Fruit fly (Drosophila melanogaster): ENCODE measurements around the gene RnpS1.
A peak's percentile ranks its signal among the peaks of the same experiment; 100 is the strongest.

The RnpS1 gene

dm6 chr3R:9551659-9552435 lies at the start of gene RnpS1, which contains the start of gene mura (continued):
- TF ChIP-seq Hmx (GFP tag; optimal IDR thresholded peaks at IDR 0.05) (no peak), kah (GFP tag; optimal IDR thresholded peaks at IDR 0.05) (peak; percentile 53), CG12391 (tag; optimal IDR thresholded peaks at IDR 0.05) (peak; percentile 27), rib (GFP tag; IDR thresholded peaks at IDR 0.05) (no peak), tup (GFP tag; optimal IDR thresholded peaks at IDR 0.05) (no peak), inv (GFP tag; IDR thresholded peaks at IDR 0.05; ENCODE audit: partially characterized antibody) (no peak), hth (optimal IDR thresholded peaks at IDR 0.05) (no peak), CG1832 (GFP tag; optimal IDR thresholded peaks at IDR 0.05) (no peak), CG13775 (GFP tag; optimal IDR thresholded peaks at IDR 0.05) (no peak), shn (GFP tag; optimal IDR thresholded peaks at IDR 0.05) (no peak), sima (GFP tag; optimal IDR thresholded peaks at IDR 0.05) (no peak), knrl (GFP tag; IDR thresholded peaks at IDR 0.05; ENCODE audit: partially characterized antibody) (no peak), TFAM (GFP tag; optimal IDR thresholded peaks at IDR 0.05) (no peak), CG2202 (tag; optimal IDR thresholded peaks at IDR 0.05) (no peak), kay (GFP tag; optimal IDR thresholded peaks at IDR 0.05) (no peak), Side (GFP tag; optimal IDR thresholded peaks at IDR 0.05) (no peak), Fer2 (tag; optimal IDR thresholded peaks at IDR 0.05) (no peak), CG3726 (GFP tag; IDR thresholded peaks at IDR 0.05) (no peak), Optix (GFP tag; IDR thresholded peaks at IDR 0.05) (no peak), gcm (GFP tag; optimal IDR thresholded peaks at IDR 0.05) (no peak), CG11560 (tag; IDR thresholded peaks at IDR 0.05) (no peak), CG10267 (tag; optimal IDR thresholded peaks at IDR 0.05) (peak; percentile 59), slp2 (GFP tag; optimal IDR thresholded peaks at IDR 0.05) (no peak), zfh1 (GFP tag; IDR thresholded peaks at IDR 0.05) (no peak), CG15601 (tag; optimal IDR thresholded peaks at IDR 0.05) (peak; percentile 43), yki (optimal IDR thresholded peaks at IDR 0.05) (no peak), pita (GFP tag; optimal IDR thresholded peaks at IDR 0.05) (no peak), BEAF-32 (GFP tag; optimal IDR thresholded peaks at IDR 0.05) (no peak), Aef1 (GFP tag; IDR thresholded peaks at IDR 0.05) (no peak), Usf (GFP tag; optimal IDR thresholded peaks at IDR 0.05) (no peak), jumu (GFP tag; optimal IDR thresholded peaks at IDR 0.05) (no peak), Dad (GFP tag; optimal IDR thresholded peaks at IDR 0.05) (no peak), CG14441 (GFP tag; IDR thresholded peaks at IDR 0.05) (no peak), cad (GFP tag; optimal IDR thresholded peaks at IDR 0.05) (no peak), CG2116 (GFP tag; optimal IDR thresholded peaks at IDR 0.05) (peak; percentile 25), CG11723 (GFP tag; optimal IDR thresholded peaks at IDR 0.05) (no peak), row (GFP tag; IDR thresholded peaks at IDR 0.05) (no peak), Ada2b (GFP tag; IDR thresholded peaks at IDR 0.05) (no peak), pum (GFP tag; optimal IDR thresholded peaks at IDR 0.05) (no peak), chinmo (GFP tag; IDR thresholded peaks at IDR 0.05; ENCODE audit: partially characterized antibody) (no peak), cato (GFP tag; optimal IDR thresholded peaks at IDR 0.05; ENCODE audit: borderline replicate concordance) (no peak), ham (GFP tag; IDR thresholded peaks at IDR 0.05) (no peak), Xbp1 (GFP tag; optimal IDR thresholded peaks at IDR 0.05) (no peak), CG13894 (tag; optimal IDR thresholded peaks at IDR 0.05) (no peak), CG14965 (GFP tag; optimal IDR thresholded peaks at IDR 0.05; ENCODE audit: borderline replicate concordance) (no peak), Hr39 (optimal IDR thresholded peaks at IDR 0.05) (no peak), CG43689 (GFP tag; IDR thresholded peaks at IDR 0.05) (no peak), CG32772 (GFP tag; IDR thresholded peaks at IDR 0.05) (no peak), CG7357 (GFP tag; IDR thresholded peaks at IDR 0.05) (no peak), Sox102F (GFP tag; optimal IDR thresholded peaks at IDR 0.05) (no peak), BtbVII (GFP tag; optimal IDR thresholded peaks at IDR 0.05) (no peak), z (GFP tag; IDR thresholded peaks at IDR 0.05) (no peak)
